Fruit fly (Drosophila melanogaster): Measurements from ENCODE around the gene CG12096.

- TF ChIP-seq psq (optimal IDR thresholded peaks at IDR 0.05) (no peak), insv (optimal IDR thresholded peaks at IDR 0.05) (no peak), h (optimal IDR thresholded peaks at IDR 0.05) (no peak), Myc (optimal IDR thresholded peaks at IDR 0.05) (no peak)
Observed at dm6 chrX:13192239-13192638, 32.8 kb downstream of the CG12096 start.
